Worm (Caenorhabditis elegans): ENCODE results near the gene T03F6.4.
A peak's percentile ranks its signal among the peaks of the same experiment; 100 is the strongest.

The T03F6.4 gene

ce11 chrIII:13344538-13345136 lies 41.3 kb upstream of the T03F6.4 start, which contains the start of gene acaa-2 (continued):
- TF ChIP-seq C17E4.6 (GFP tag; IDR thresholded peaks at IDR 0.05) (no peak), rec-8 (tag; optimal IDR thresholded peaks at IDR 0.05) (no peak), ccch-3 (GFP tag; optimal IDR thresholded peaks at IDR 0.05) (no peak), tbp1 (GFP tag; optimal IDR thresholded peaks at IDR 0.05) (no peak), ztf-22 (GFP tag; optimal IDR thresholded peaks at IDR 0.05) (no peak), gei-17 (GFP tag; optimal IDR thresholded peaks at IDR 0.05) (no peak), pha-4 (tag; optimal IDR thresholded peaks at IDR 0.05) (no peak), Y53F4B.3 (GFP tag; IDR thresholded peaks at IDR 0.05) (no peak), nfya-2 (GFP tag; IDR thresholded peaks at IDR 0.05) (no peak), mel-28 (tag; optimal IDR thresholded peaks at IDR 0.05; ENCODE audit: borderline replicate concordance) (no peak), fkh-3 (tag; optimal IDR thresholded peaks at IDR 0.05) (no peak), mxl-1 (tag; optimal IDR thresholded peaks at IDR 0.05) (no peak), egl-44 (GFP tag; IDR thresholded peaks at IDR 0.05) (no peak), ZK185.1 (tag; optimal IDR thresholded peaks at IDR 0.05; ENCODE audit: poor library complexity, severe bottlenecking) (no peak), ceh-40 (GFP tag; IDR thresholded peaks at IDR 0.05) (0 out of 2 replicates have a peak, but pooled peaks have one; percentile 7), egrh-3 (GFP tag; IDR thresholded peaks at IDR 0.05) (no peak), athp-1 (tag; optimal IDR thresholded peaks at IDR 0.05) (no peak), akir-1 (GFP tag; optimal IDR thresholded peaks at IDR 0.05) (no peak), B0019.2 (GFP tag; conservative IDR thresholded peaks at IDR 0.05) (no peak), cebp-2 (GFP tag; IDR thresholded peaks at IDR 0.05) (0 out of 2 replicates have a peak, but pooled peaks have one; percentile 18), egl-18 (GFP tag; IDR thresholded peaks at IDR 0.05) (no peak), die-1 (tag; optimal IDR thresholded peaks at IDR 0.05) (no peak), K12H6.12 (tag; optimal IDR thresholded peaks at IDR 0.05) (no peak), lsy-27 (tag; optimal IDR thresholded peaks at IDR 0.05; ENCODE audit: borderline replicate concordance, insufficient read depth) (no peak), B0035.1 (tag; optimal IDR thresholded peaks at IDR 0.05) (no peak), attf-3 (GFP tag; conservative IDR thresholded peaks at IDR 0.05) (no peak), F55B11.4 (tag; optimal IDR thresholded peaks at IDR 0.05; ENCODE audit: borderline replicate concordance, insufficient read depth) (no peak), rpc-1 (optimal IDR thresholded peaks at IDR 0.05) (no peak), rpc-1 (tag; optimal IDR thresholded peaks at IDR 0.05) (no peak), Y67H2A.10 (GFP tag; conservative IDR thresholded peaks at IDR 0.05) (no peak), B0261.1 (tag; optimal IDR thresholded peaks at IDR 0.05) (no peak), unc-130 (GFP tag; optimal IDR thresholded peaks at IDR 0.05) (no peak), F57A8.1 (GFP tag; optimal IDR thresholded peaks at IDR 0.05) (no peak), snpc-3.4 (tag; optimal IDR thresholded peaks at IDR 0.05) (peak; percentile 41), ztf-25 (GFP tag; IDR thresholded peaks at IDR 0.05) (no peak), mes-4 (tag; optimal IDR thresholded peaks at IDR 0.05) (no peak), lin-40 (tag; optimal IDR thresholded peaks at IDR 0.05) (peak; percentile 12), Y56A3A.18 (GFP tag; IDR thresholded peaks at IDR 0.05) (no peak), sdz-38 (tag; optimal IDR thresholded peaks at IDR 0.05) (no peak), chd-7 (tag; optimal IDR thresholded peaks at IDR 0.05) (no peak), hmg-1.2 (GFP tag; IDR thresholded peaks at IDR 0.05) (peak; percentile 26; the same call in 1 of the 2 replicates), hlh-26 (GFP tag; conservative IDR thresholded peaks at IDR 0.05) (no peak), T26A5.8 (tag; optimal IDR thresholded peaks at IDR 0.05) (no peak), dpff-1 (tag; optimal IDR thresholded peaks at IDR 0.05) (no peak), madf-6 (GFP tag; IDR thresholded peaks at IDR 0.05) (peak; percentile 61; the same call in 1 of the 2 replicates), ztf-18 (tag; optimal IDR thresholded peaks at IDR 0.05) (peak; percentile 30), somi-1 (GFP tag; optimal IDR thresholded peaks at IDR 0.05) (no peak), rcor-1 (GFP tag; IDR thresholded peaks at IDR 0.05) (no peak), ztf-3 (GFP tag; optimal IDR thresholded peaks at IDR 0.05) (no peak)

Measured in whole organism, young adult.